Fruit fly (Drosophila melanogaster) whole organism, embryonic: ENCODE measurements around the gene CG31431.

Source experiments
- ATbp ChIP-seq: fragments of 200-800 bp; sonication (Bioruptor generic); optimal IDR thresholded peaks from 2 replicates; lab custom pipeline; 2017; ENCODE audit warnings: missing biosample characterization, mild to moderate bottlenecking, missing genetic modification characterization, missing genetic modification reagents
- BEAF-32 ChIP-seq: fragments of 200-800 bp; sonication (Bioruptor generic); optimal IDR thresholded peaks from 3 replicates; lab custom pipeline; 2017; ENCODE audit warnings: missing biosample characterization, missing genetic modification characterization, mild to moderate bottlenecking, moderate library complexity, missing genetic modification reagents
- CG10959 ChIP-seq: fragments of 200-800 bp; sonication (Bioruptor generic); IDR thresholded peaks from 2 replicates; pipeline ENCODE4 v1.3.6; 2022; ENCODE audit warnings: missing biosample characterization, missing genetic modification characterization
- CG11456 ChIP-seq: fragments of 200-800 bp; sonication (Bioruptor generic); IDR thresholded peaks from 3 replicates; pipeline ENCODE4 v1.3.6; 2022; ENCODE audit warnings: missing biosample characterization, missing genetic modification characterization
- CG11696 ChIP-seq: fragments of 200-800 bp; sonication (Bioruptor generic); IDR thresholded peaks from 2 replicates; pipeline ENCODE4 v1.3.6; 2022; ENCODE audit warnings: missing biosample characterization, missing genetic modification characterization
- CG12236 ChIP-seq: fragments of 200-800 bp; sonication (Bioruptor generic); optimal IDR thresholded peaks from 2 replicates; lab custom pipeline; 2016; ENCODE audit warnings: missing biosample characterization, missing genetic modification characterization
- CG12769 ChIP-seq: fragments of 200-800 bp; sonication (Bioruptor generic); optimal IDR thresholded peaks from 2 replicates; lab custom pipeline; 2019; ENCODE audit warnings: missing biosample characterization, mild to moderate bottlenecking, missing genetic modification characterization, moderate library complexity
- CG13424 ChIP-seq: fragments of 200-800 bp; sonication (Bioruptor generic); optimal IDR thresholded peaks from 2 replicates; lab custom pipeline; 2019; ENCODE audit warnings: missing biosample characterization, mild to moderate bottlenecking, missing genetic modification characterization, moderate library complexity
- CG13894 ChIP-seq: fragments of 200-800 bp; sonication (Bioruptor generic); optimal IDR thresholded peaks from 3 replicates; lab custom pipeline; 2018; ENCODE audit warnings: missing biosample characterization, mild to moderate bottlenecking, missing genetic modification characterization, moderate library complexity
- CG15479 ChIP-seq: fragments of 200-800 bp; sonication (Bioruptor generic); optimal IDR thresholded peaks from 3 replicates; lab custom pipeline; 2019; ENCODE audit warnings: missing biosample characterization, mild to moderate bottlenecking, missing genetic modification characterization, moderate library complexity
- CG15514 ChIP-seq: fragments of 200-800 bp; sonication (Bioruptor generic); optimal IDR thresholded peaks from 3 replicates; lab custom pipeline; 2017; ENCODE audit warnings: missing biosample characterization, missing genetic modification characterization, mild to moderate bottlenecking, moderate library complexity, missing genetic modification reagents
- CG17186 ChIP-seq: fragments of 200-800 bp; sonication (Bioruptor generic); optimal IDR thresholded peaks from 3 replicates; lab custom pipeline; 2017; ENCODE audit warnings: missing biosample characterization, missing genetic modification reagents, missing genetic modification characterization
- CG17802 ChIP-seq: fragments of 200-800 bp; sonication (Bioruptor generic); optimal IDR thresholded peaks from 2 replicates; lab custom pipeline; 2018; ENCODE audit warnings: missing biosample characterization, mild to moderate bottlenecking, missing genetic modification characterization, moderate library complexity
- CG18619 ChIP-seq: fragments of 200-800 bp; sonication (Bioruptor generic); optimal IDR thresholded peaks from 3 replicates; lab custom pipeline; 2017; ENCODE audit warnings: missing biosample characterization, mild to moderate bottlenecking, missing genetic modification characterization
- CG2120 ChIP-seq: fragments of 200-800 bp; sonication (Bioruptor generic); optimal IDR thresholded peaks from 3 replicates; lab custom pipeline; 2016; ENCODE audit warnings: missing biosample characterization, missing genetic modification characterization
- CG33557 ChIP-seq: fragments of 200-800 bp; sonication (Bioruptor generic); optimal IDR thresholded peaks from 2 replicates; lab custom pipeline; 2019; ENCODE audit warnings: missing biosample characterization, mild to moderate bottlenecking, missing genetic modification characterization, moderate library complexity
- CG6272 ChIP-seq: fragments of 200-800 bp; sonication (Bioruptor generic); IDR thresholded peaks from 2 replicates; pipeline ENCODE4 v1.3.6; 2022; ENCODE audit warnings: missing biosample characterization, missing genetic modification characterization
- CG6813 ChIP-seq: fragments of 200-800 bp; sonication (Bioruptor generic); optimal IDR thresholded peaks from 2 replicates; lab custom pipeline; 2017; ENCODE audit warnings: missing biosample characterization, missing genetic modification characterization, mild to moderate bottlenecking, moderate library complexity, missing genetic modification reagents
- CG7839 ChIP-seq: fragments of 200-800 bp; sonication (Bioruptor generic); optimal IDR thresholded peaks from 3 replicates; lab custom pipeline; 2018; ENCODE audit warnings: missing biosample characterization, mild to moderate bottlenecking, missing genetic modification characterization, moderate library complexity
- CG7963 ChIP-seq: fragments of 200-800 bp; sonication (Bioruptor generic); IDR thresholded peaks from 3 replicates; pipeline ENCODE4 v1.3.6; 2022; ENCODE audit warnings: missing biosample characterization, missing genetic modification characterization; ENCODE audit not compliant: partially characterized antibody
- CG8924 ChIP-seq: fragments of 200-800 bp; optimal IDR thresholded peaks from 3 replicates; lab custom pipeline; 2019; ENCODE audit warnings: missing biosample characterization, mild to moderate bottlenecking, missing genetic modification characterization, moderate library complexity
- HmgZ ChIP-seq: fragments of 200-800 bp; sonication (Bioruptor generic); optimal IDR thresholded peaks from 2 replicates; lab custom pipeline; 2018; ENCODE audit warnings: missing biosample characterization, mild to moderate bottlenecking, missing genetic modification characterization
- Hr78 ChIP-seq, 2 experiments: fragments of 200-800 bp in 1 of 2; fragments of >200 bp in 1 of 2; sonication (Bioruptor generic) in 1 of 2; optimal IDR thresholded peaks; 2 replicates each; lab custom pipeline; 2017 to 2019; ENCODE audit warnings: missing biosample characterization in 2 of 2, missing genetic modification characterization in 2 of 2, mild to moderate bottlenecking in 1 of 2, moderate library complexity in 1 of 2
- Mad ChIP-seq: fragments of 200-800 bp; sonication (Bioruptor generic); optimal IDR thresholded peaks from 2 replicates; lab custom pipeline; 2016; ENCODE audit warnings: missing biosample characterization, missing genetic modification characterization
- PHDP ChIP-seq: fragments of 200-800 bp; sonication (Bioruptor generic); optimal IDR thresholded peaks from 3 replicates; lab custom pipeline; 2018; ENCODE audit warnings: missing biosample characterization, mild to moderate bottlenecking, missing genetic modification characterization, moderate library complexity
- Pdp1 ChIP-seq, 2 experiments: fragments of 200-800 bp; sonication (Bioruptor generic); optimal IDR thresholded peaks; 3 replicates each; lab custom pipeline; 2016; ENCODE audit warnings: missing biosample characterization in 2 of 2, missing genetic modification characterization in 2 of 2, mild to moderate bottlenecking in 1 of 2, moderate library complexity in 1 of 2
- Taf1 ChIP-seq: fragments of 200-800 bp; sonication (Bioruptor generic); IDR thresholded peaks from 2 replicates; pipeline ENCODE4 v1.3.6; 2022; ENCODE audit warnings: missing biosample characterization, missing genetic modification characterization
- abd-A ChIP-seq: fragments of 200-800 bp; sonication (Bioruptor generic); optimal IDR thresholded peaks from 3 replicates; lab custom pipeline; 2019; ENCODE audit warnings: missing biosample characterization, mild to moderate bottlenecking, missing genetic modification characterization, moderate library complexity
- amos ChIP-seq: fragments of 200-800 bp; sonication (Bioruptor generic); IDR thresholded peaks from 2 replicates; pipeline ENCODE4 v1.3.6; 2022; ENCODE audit warnings: missing biosample characterization, missing genetic modification characterization; ENCODE audit not compliant: partially characterized antibody
- bigmax ChIP-seq: fragments of 200-800 bp; sonication (Bioruptor generic); optimal IDR thresholded peaks from 2 replicates; lab custom pipeline; 2018; ENCODE audit warnings: missing biosample characterization, mild to moderate bottlenecking, missing genetic modification characterization
- chn ChIP-seq: fragments of 200-800 bp; sonication (Bioruptor generic); optimal IDR thresholded peaks from 2 replicates; lab custom pipeline; 2016; ENCODE audit warnings: missing biosample characterization, missing genetic modification characterization
- da ChIP-seq: fragments of 200-800 bp; sonication (Bioruptor generic); optimal IDR thresholded peaks from 2 replicates; lab custom pipeline; 2016; ENCODE audit warnings: missing biosample characterization, missing genetic modification characterization
- disco-r ChIP-seq: fragments of 200-800 bp; sonication (Bioruptor generic); optimal IDR thresholded peaks from 2 replicates; lab custom pipeline; 2016; ENCODE audit warnings: missing biosample characterization, missing genetic modification characterization
- dmrt99B ChIP-seq: fragments of 200-800 bp; sonication (Bioruptor generic); optimal IDR thresholded peaks from 2 replicates; lab custom pipeline; 2018; ENCODE audit warnings: missing biosample characterization, mild to moderate bottlenecking, missing genetic modification characterization, moderate library complexity
- exex ChIP-seq: fragments of 200-800 bp; sonication (Bioruptor generic); optimal IDR thresholded peaks from 4 replicates; lab custom pipeline; 2018; ENCODE audit warnings: missing biosample characterization, mild to moderate bottlenecking, missing genetic modification characterization, moderate library complexity
- gem ChIP-seq: fragments of 200-800 bp; sonication (Bioruptor generic); optimal IDR thresholded peaks from 2 replicates; lab custom pipeline; 2019; ENCODE audit warnings: missing biosample characterization, mild to moderate bottlenecking, missing genetic modification characterization, moderate library complexity
- gsb-n ChIP-seq: fragments of 200-800 bp; sonication (Bioruptor generic); optimal IDR thresholded peaks from 3 replicates; lab custom pipeline; 2018; ENCODE audit warnings: missing biosample characterization, mild to moderate bottlenecking, missing genetic modification characterization
- knrl ChIP-seq: fragments of 200-800 bp; sonication (Bioruptor generic); IDR thresholded peaks from 3 replicates; pipeline ENCODE4 v1.3.6; 2022; ENCODE audit warnings: missing biosample characterization, missing genetic modification characterization; ENCODE audit not compliant: partially characterized antibody
- lov ChIP-seq, 2 experiments: fragments of 200-800 bp in 1 of 2; fragments of >200 bp in 1 of 2; sonication (Bioruptor generic) in 1 of 2; IDR thresholded peaks in 1 of 2; optimal IDR thresholded peaks in 1 of 2; 2 replicates in 1 of 2; 3 replicates in 1 of 2; pipeline versions ENCODE4 v1.3.6 to Lab custom; 2017 to 2022; ENCODE audit warnings: missing biosample characterization in 1 of 2, missing genetic modification characterization in 1 of 2
- nau ChIP-seq: fragments of 200-800 bp; sonication (Bioruptor generic); optimal IDR thresholded peaks from 3 replicates; lab custom pipeline; 2017; ENCODE audit warnings: missing biosample characterization, mild to moderate bottlenecking, missing genetic modification characterization, missing genetic modification reagents
- p53 ChIP-seq: fragments of 200-800 bp; sonication (Bioruptor generic); optimal IDR thresholded peaks from 2 replicates; lab custom pipeline; 2016; ENCODE audit warnings: missing biosample characterization, missing genetic modification characterization
- pfk ChIP-seq: fragments of 200-800 bp; sonication (Bioruptor generic); optimal IDR thresholded peaks from 2 replicates; lab custom pipeline; 2018; ENCODE audit warnings: missing biosample characterization, mild to moderate bottlenecking, missing genetic modification characterization, moderate library complexity
- pho ChIP-seq: fragments of 200-800 bp; sonication (Bioruptor generic); optimal IDR thresholded peaks from 2 replicates; lab custom pipeline; 2016; ENCODE audit warnings: missing biosample characterization, missing genetic modification characterization
- ro ChIP-seq: fragments of 200-800 bp; sonication (Bioruptor generic); IDR thresholded peaks from 2 replicates; pipeline ENCODE4 v1.3.6; 2022; ENCODE audit warnings: missing biosample characterization, missing genetic modification characterization
- salm ChIP-seq: fragments of 200-800 bp; sonication (Bioruptor generic); optimal IDR thresholded peaks from 2 replicates; lab custom pipeline; 2018; ENCODE audit warnings: missing biosample characterization, mild to moderate bottlenecking, missing genetic modification characterization
- vfl ChIP-seq: fragments of 200-800 bp; sonication (Bioruptor generic); optimal IDR thresholded peaks from 2 replicates; lab custom pipeline; 2016; ENCODE audit warnings: missing biosample characterization, missing genetic modification characterization
- wek ChIP-seq: fragments of 200-800 bp; sonication (Bioruptor generic); optimal IDR thresholded peaks from 3 replicates; lab custom pipeline; 2018; ENCODE audit warnings: missing biosample characterization, mild to moderate bottlenecking, missing genetic modification characterization, moderate library complexity

CG31431 gene

dm6 chr3R:21835388-21836200 lies 34.9 kb upstream of the CG31431 start (continued):
- TF ChIP-seq pfk (no peak), salm (tag; lab: Kevin White, UChicago) (no peak), bigmax (GFP tag; lab: Kevin White, UChicago) (no peak), ro (GFP tag; lab: Robert Waterston, UW) (no peak), wek (GFP tag; lab: Kevin White, UChicago) (no peak), CG11456 (GFP tag; lab: Robert Waterston, UW) (no peak), pho (GFP tag; lab: Kevin White, UChicago) (no peak), BEAF-32 (GFP tag; lab: Kevin White, UChicago) (no peak), HmgZ (no peak), gsb-n (no peak), CG12769 (tag; lab: Kevin White, UChicago) (no peak), CG13424 (tag; lab: Kevin White, UChicago) (no peak), PHDP (no peak), ATbp (GFP tag; lab: Kevin White, UChicago) (no peak), gem (tag; lab: Kevin White, UChicago) (peak; percentile 24), CG12236 (no peak), nau (GFP tag; lab: Kevin White, UChicago) (no peak), lov (optimal IDR thresholded peaks at IDR 0.05; lab: Kevin White, UChicago) (no peak), lov (GFP tag; IDR thresholded peaks at IDR 0.05; lab: Robert Waterston, UW) (0 out of 3 replicates have a peak, but pooled peaks have one; percentile 32), CG15479 (no peak), vfl (GFP tag; lab: Kevin White, UChicago) (no peak), CG6813 (no peak), abd-A (tag; lab: Kevin White, UChicago) (no peak), chn (GFP tag; lab: Kevin White, UChicago) (no peak), CG8924 (tag; lab: Kevin White, UChicago) (no peak), amos (GFP tag; lab: Robert Waterston, UW) (no peak), CG11696 (GFP tag; lab: Robert Waterston, UW) (no peak), CG2120 (GFP tag; lab: Kevin White, UChicago) (no peak), CG7839 (tag; lab: Kevin White, UChicago) (no peak), CG17186 (no peak), CG15514 (GFP tag; lab: Kevin White, UChicago) (no peak), p53 (no peak), CG33557 (GFP tag; lab: Kevin White, UChicago) (peak; percentile 75), CG7963 (GFP tag; lab: Robert Waterston, UW) (no peak), Mad (GFP tag; lab: Kevin White, UChicago) (no peak), da (GFP tag; lab: Kevin White, UChicago) (no peak), CG18619 (GFP tag; lab: Kevin White, UChicago) (no peak), CG13894 (peak; percentile 7), disco-r (GFP tag; lab: Kevin White, UChicago) (no peak), knrl (GFP tag; lab: Robert Waterston, UW) (no peak), CG17802 (tag; lab: Kevin White, UChicago) (no peak), exex (tag; lab: Kevin White, UChicago) (peak; percentile 25), CG10959 (GFP tag; lab: Robert Waterston, UW) (no peak), Taf1 (GFP tag; lab: Robert Waterston, UW) (no peak), dmrt99B (tag; lab: Kevin White, UChicago) (peak; percentile 12), Pdp1 (GFP tag; optimal IDR thresholded peaks at IDR 0.05; lab: Kevin White, UChicago) (no peak), CG6272 (GFP tag; lab: Robert Waterston, UW) (no peak), Hr78 (GFP tag; optimal IDR thresholded peaks at IDR 0.05; lab: Kevin White, UChicago) (peak in 1 of 2 experiments; percentile 88)
